Fruit fly (Drosophila melanogaster): ENCODE results near the gene CG10375.

The CG10375 gene

dm6 chr3R:23782456-23783402 is 15.2 kb downstream of the CG10375 start (continued):
- TF ChIP-seq Awh (GFP tag; IDR thresholded peaks at IDR 0.05) (peak; percentile 69), CG12659 (GFP tag; optimal IDR thresholded peaks at IDR 0.05) (peak; percentile 75), CG10209 (GFP tag; optimal IDR thresholded peaks at IDR 0.05) (peak; percentile 87), ap (GFP tag; IDR thresholded peaks at IDR 0.05) (peak; percentile 49), HLH54F (GFP tag; optimal IDR thresholded peaks at IDR 0.05) (peak; percentile 50), gcm2 (GFP tag; optimal IDR thresholded peaks at IDR 0.05) (peak; percentile 58)

dm6 chr3R:23783403-23783757 is 15.9 kb downstream of the CG10375 start:
- TF ChIP-seq lbe (GFP tag; optimal IDR thresholded peaks at IDR 0.05) (no peak), CG8281 (tag; optimal IDR thresholded peaks at IDR 0.05) (no peak), D (optimal IDR thresholded peaks at IDR 0.05) (no peak), D (GFP tag; optimal IDR thresholded peaks at IDR 0.05) (no peak), CG34376 (GFP tag; optimal IDR thresholded peaks at IDR 0.05) (peak; percentile 49), CG16779 (GFP tag; IDR thresholded peaks at IDR 0.05) (no peak), CG8388 (GFP tag; optimal IDR thresholded peaks at IDR 0.05) (no peak), lov (optimal IDR thresholded peaks at IDR 0.05) (no peak), lov (GFP tag; IDR thresholded peaks at IDR 0.05) (no peak), onecut (GFP tag; IDR thresholded peaks at IDR 0.05) (no peak), Side (GFP tag; optimal IDR thresholded peaks at IDR 0.05) (no peak), Spps (tag; optimal IDR thresholded peaks at IDR 0.05) (no peak), CG9609 (GFP tag; optimal IDR thresholded peaks at IDR 0.05) (no peak), phol (tag; optimal IDR thresholded peaks at IDR 0.05) (no peak), da (GFP tag; optimal IDR thresholded peaks at IDR 0.05) (no peak), CG10543 (GFP tag; optimal IDR thresholded peaks at IDR 0.05) (no peak), Rx (GFP tag; IDR thresholded peaks at IDR 0.05) (no peak), tna (GFP tag; IDR thresholded peaks at IDR 0.05; ENCODE audit: partially characterized antibody) (no peak), CG12104 (GFP tag; optimal IDR thresholded peaks at IDR 0.05) (no peak), CG17385 (GFP tag; optimal IDR thresholded peaks at IDR 0.05) (no peak), Fer2 (tag; optimal IDR thresholded peaks at IDR 0.05) (no peak), Nf-YC (tag; optimal IDR thresholded peaks at IDR 0.05) (peak; percentile 56), H2.0 (GFP tag; IDR thresholded peaks at IDR 0.05) (no peak), otp (GFP tag; IDR thresholded peaks at IDR 0.05) (no peak), sd (tag; optimal IDR thresholded peaks at IDR 0.05) (peak; percentile 30), CG10321 (GFP tag; IDR thresholded peaks at IDR 0.05) (no peak), run (tag; optimal IDR thresholded peaks at IDR 0.05) (no peak), Atf-2 (GFP tag; optimal IDR thresholded peaks at IDR 0.05) (no peak), HLHmδ (GFP tag; optimal IDR thresholded peaks at IDR 0.05) (no peak), CG8765 (GFP tag; IDR thresholded peaks at IDR 0.05) (no peak), sug (tag; optimal IDR thresholded peaks at IDR 0.05) (no peak), exex (tag; optimal IDR thresholded peaks at IDR 0.05) (peak; percentile 59), sens-2 (GFP tag; IDR thresholded peaks at IDR 0.05) (no peak), mirr (GFP tag; optimal IDR thresholded peaks at IDR 0.05) (peak; percentile 46), Pdp1 (GFP tag; optimal IDR thresholded peaks at IDR 0.05) (peak in 1 of 2 experiments; percentile 32)

Data from whole organism, embryonic.